Worm (Caenorhabditis elegans) whole organism, L4 larva: Measurements from ENCODE around the gene ada-2.

Experiments used
- F10B5.3 ChIP-seq: sonication (generic microtip); optimal IDR thresholded peaks from 2 replicates; lab custom pipeline; 2016; ENCODE audit warnings: mild to moderate bottlenecking, missing genetic modification characterization, missing compliant biosample characterization
- F26F4.8 ChIP-seq: fragments of 200-800 bp; sonication (Bioruptor generic); conservative IDR thresholded peaks from 2 replicates; pipeline ENCODE4 v1.3.6; 2022; ENCODE audit warnings: missing genetic modification characterization, missing compliant biosample characterization
- T20F7.1 ChIP-seq: fragments of 200-800 bp; sonication (Bioruptor generic); optimal IDR thresholded peaks from 2 replicates; lab custom pipeline; 2018; ENCODE audit warnings: mild to moderate bottlenecking, missing genetic modification characterization, missing compliant biosample characterization
- T26A8.4 ChIP-seq: fragments of 200-800 bp; sonication (Bioruptor generic); IDR thresholded peaks from 2 replicates; pipeline ENCODE4 v1.3.6; 2022; ENCODE audit warnings: missing genetic modification characterization, missing compliant biosample characterization
- Y48G9A.11 ChIP-seq: fragments of 200-800 bp; sonication (Bioruptor generic); IDR thresholded peaks from 2 replicates; pipeline ENCODE4 v1.3.6; 2022; ENCODE audit warnings: missing genetic modification reagents, missing genetic modification characterization, missing compliant biosample characterization
- ZK337.2 ChIP-seq: fragments of 200-800 bp; sonication (Bioruptor generic); IDR thresholded peaks from 2 replicates; pipeline ENCODE4 v1.3.6; 2022; ENCODE audit warnings: missing genetic modification reagents, missing genetic modification characterization, missing compliant biosample characterization
- ZK546.5 ChIP-seq, 2 experiments: sonication (generic microtip); optimal IDR thresholded peaks; 2 replicates each; lab custom pipeline; 2017; ENCODE audit warnings: missing biosample characterization in 2 of 2, missing genetic modification characterization in 2 of 2
- aha-1 ChIP-seq: fragments of 150-350 bp; peaks from one replicate; lab custom pipeline; 2014; ENCODE audit warnings: missing biosample characterization, missing genetic modification characterization
- ama-1 ChIP-seq: fragments of 150-350 bp; optimal IDR thresholded peaks from 2 replicates; lab custom pipeline; 2014; ENCODE audit warnings: inconsistent platforms, mixed read lengths
- arid-1 ChIP-seq: fragments of 200-800 bp; sonication (Bioruptor generic); conservative IDR thresholded peaks from 2 replicates; pipeline ENCODE4 v1.3.6; 2022; ENCODE audit warnings: missing genetic modification reagents, missing genetic modification characterization, missing compliant biosample characterization
- ceh-28 ChIP-seq: fragments of 150-350 bp; optimal IDR thresholded peaks from 2 replicates; lab custom pipeline; 2014; ENCODE audit warnings: missing biosample characterization, missing genetic modification reagents, missing genetic modification characterization
- ceh-32 ChIP-seq: sonication (generic microtip); optimal IDR thresholded peaks from 2 replicates; lab custom pipeline; 2016; ENCODE audit warnings: mild to moderate bottlenecking, missing genetic modification characterization, missing compliant biosample characterization; ENCODE audit not compliant: poor library complexity
- ceh-62 ChIP-seq: sonication (generic microtip); optimal IDR thresholded peaks from 2 replicates; lab custom pipeline; 2017; ENCODE audit warnings: missing biosample characterization, missing genetic modification characterization
- ceh-82 ChIP-seq: sonication (generic microtip); optimal IDR thresholded peaks from 2 replicates; lab custom pipeline; 2017; ENCODE audit warnings: missing biosample characterization, missing genetic modification characterization
- daf-16 ChIP-seq, 3 experiments: sonication (generic microtip); optimal IDR thresholded peaks; 2 replicates each; lab custom pipeline; 2016 to 2017; ENCODE audit warnings: missing genetic modification characterization in 3 of 3, missing genetic modification reagents in 3 of 3, mild to moderate bottlenecking in 2 of 3, missing compliant biosample characterization in 2 of 3, missing biosample characterization in 1 of 3, moderate library complexity in 1 of 3
- daf-8 ChIP-seq: fragments of 200-800 bp; sonication (Bioruptor generic); IDR thresholded peaks from 2 replicates; pipeline ENCODE4 v1.3.6; 2022; ENCODE audit warnings: missing genetic modification characterization, missing compliant biosample characterization
- dmd-6 ChIP-seq: fragments of 200-800 bp; sonication (Bioruptor generic); IDR thresholded peaks from 2 replicates; pipeline ENCODE4 v1.3.6; 2022; ENCODE audit warnings: missing genetic modification reagents, missing genetic modification characterization, missing compliant biosample characterization
- dmd-8 ChIP-seq: fragments of 200-800 bp; sonication (Bioruptor generic); IDR thresholded peaks from 2 replicates; pipeline ENCODE4 v1.3.6; 2022; ENCODE audit warnings: missing genetic modification characterization, missing compliant biosample characterization
- dpl-1 ChIP-seq: fragments of 150-350 bp; optimal IDR thresholded peaks from 2 replicates; lab custom pipeline; 2014; ENCODE audit warnings: missing biosample characterization, missing genetic modification reagents, missing genetic modification characterization
- dve-1 ChIP-seq: sonication (generic microtip); optimal IDR thresholded peaks from 2 replicates; lab custom pipeline; 2017; ENCODE audit warnings: antibody characterized with exemption, mild to moderate bottlenecking, missing genetic modification characterization, missing compliant biosample characterization; ENCODE audit not compliant: insufficient read depth
- hif-1 ChIP-seq, 2 experiments: sonication (generic microtip); optimal IDR thresholded peaks; 2 replicates each; lab custom pipeline; 2016 to 2017; ENCODE audit warnings: missing compliant biosample characterization in 2 of 2, missing genetic modification characterization in 2 of 2, missing genetic modification reagents in 2 of 2, missing genotype in 2 of 2, mild to moderate bottlenecking in 1 of 2
- hlh-11 ChIP-seq: fragments of 200-800 bp; sonication (Bioruptor generic); optimal IDR thresholded peaks from 2 replicates; lab custom pipeline; 2018; ENCODE audit warnings: mild to moderate bottlenecking, missing genetic modification characterization, missing compliant biosample characterization
- lim-7 ChIP-seq: fragments of 200-800 bp; sonication (Bioruptor generic); IDR thresholded peaks from 2 replicates; pipeline ENCODE4 v1.3.6; 2022; ENCODE audit warnings: missing genetic modification characterization, missing compliant biosample characterization
- lin-1 ChIP-seq: fragments of 200-800 bp; sonication (Bioruptor generic); IDR thresholded peaks from 2 replicates; pipeline ENCODE4 v1.3.6; 2022; ENCODE audit warnings: missing genetic modification reagents, missing genetic modification characterization, missing compliant biosample characterization
- lin-38 ChIP-seq: fragments of 200-800 bp; sonication (Bioruptor generic); IDR thresholded peaks from 2 replicates; pipeline ENCODE4 v1.3.6; 2022; ENCODE audit warnings: missing genetic modification reagents, missing genetic modification characterization, missing compliant biosample characterization
- lir-3 ChIP-seq: sonication (generic microtip); optimal IDR thresholded peaks from 2 replicates; lab custom pipeline; 2016; ENCODE audit warnings: mild to moderate bottlenecking, missing genetic modification characterization, missing compliant biosample characterization
- madf-5 ChIP-seq, 2 experiments: fragments of 200-800 bp; sonication (Bioruptor generic); IDR thresholded peaks; 2 replicates each; pipeline ENCODE4 v1.3.6; 2022; ENCODE audit warnings: missing compliant biosample characterization in 2 of 2, missing genetic modification characterization in 2 of 2
- madf-9 ChIP-seq: fragments of 200-800 bp; sonication (Bioruptor generic); conservative IDR thresholded peaks from 2 replicates; pipeline ENCODE4 v1.3.6; 2022; ENCODE audit warnings: missing genetic modification reagents, missing genetic modification characterization, missing compliant biosample characterization
- mdl-1 ChIP-seq, 2 experiments: fragments of 150-350 bp in 1 of 2; sonication (generic microtip) in 1 of 2; optimal IDR thresholded peaks; 2 replicates each; lab custom pipeline; 2014 to 2017; ENCODE audit warnings: missing biosample characterization in 2 of 2, missing genetic modification characterization in 2 of 2
- nhr-102 ChIP-seq: sonication (generic microtip); optimal IDR thresholded peaks from 2 replicates; lab custom pipeline; 2016; ENCODE audit warnings: mild to moderate bottlenecking, missing genetic modification characterization, moderate library complexity, missing compliant biosample characterization
- nhr-111 ChIP-seq: fragments of 200-800 bp; sonication (Bioruptor generic); optimal IDR thresholded peaks from 2 replicates; lab custom pipeline; 2018; ENCODE audit warnings: mild to moderate bottlenecking, missing genetic modification characterization, missing compliant biosample characterization
- nhr-28 ChIP-seq: fragments of 150-350 bp; optimal IDR thresholded peaks from 2 replicates; lab custom pipeline; 2014; ENCODE audit warnings: missing biosample characterization, missing genetic modification characterization
- nhr-41 ChIP-seq: fragments of 200-800 bp; sonication (Bioruptor generic); IDR thresholded peaks from 2 replicates; pipeline ENCODE4 v1.3.6; 2022; ENCODE audit warnings: missing genetic modification reagents, missing genetic modification characterization, missing compliant biosample characterization
- nhr-48 ChIP-seq: sonication (generic microtip); optimal IDR thresholded peaks from 2 replicates; lab custom pipeline; 2016; ENCODE audit warnings: mild to moderate bottlenecking, missing genetic modification characterization, missing compliant biosample characterization
- php-3 ChIP-seq: fragments of 200-800 bp; sonication (Bioruptor generic); IDR thresholded peaks from 2 replicates; pipeline ENCODE4 v1.3.6; 2022; ENCODE audit warnings: missing genetic modification reagents, missing genetic modification characterization, missing compliant biosample characterization
- pqm-1 ChIP-seq: sonication (generic microtip); optimal IDR thresholded peaks from 2 replicates; lab custom pipeline; 2017; ENCODE audit warnings: missing biosample characterization, missing genetic modification characterization
- rbr-2 ChIP-seq: sonication (generic microtip); optimal IDR thresholded peaks from 2 replicates; lab custom pipeline; 2016; ENCODE audit warnings: missing genotype, missing genetic modification characterization, missing compliant biosample characterization
- skn-1 ChIP-seq: fragments of 150-350 bp; optimal IDR thresholded peaks from 2 replicates; lab custom pipeline; 2014; ENCODE audit warnings: missing biosample characterization, missing genetic modification characterization
- snpc-4 ChIP-seq: fragments of 150-350 bp; optimal IDR thresholded peaks from 2 replicates; lab custom pipeline; 2014; ENCODE audit warnings: missing biosample characterization, missing genetic modification characterization
- spr-3 ChIP-seq: fragments of 200-800 bp; sonication (Bioruptor generic); optimal IDR thresholded peaks from 2 replicates; lab custom pipeline; 2018; ENCODE audit warnings: mild to moderate bottlenecking, missing genetic modification characterization, missing compliant biosample characterization
- unc-130 ChIP-seq: sonication (generic microtip); optimal IDR thresholded peaks from 2 replicates; lab custom pipeline; 2016; ENCODE audit warnings: missing genetic modification reagents, missing genetic modification characterization, missing compliant biosample characterization
- unc-39 ChIP-seq: sonication (generic microtip); optimal IDR thresholded peaks from 2 replicates; lab custom pipeline; 2017; ENCODE audit warnings: missing biosample characterization, missing genetic modification characterization
- unc-62 ChIP-seq, 3 experiments: fragments of 150-350 bp in 1 of 3; sonication (generic microtip); optimal IDR thresholded peaks in 2 of 3; peaks in 1 of 3; 1 replicate in 1 of 3; 2 replicates in 2 of 3; lab custom pipeline; 2014 to 2017; ENCODE audit warnings: missing biosample characterization in 3 of 3, missing genetic modification characterization in 3 of 3, missing genetic modification reagents in 3 of 3, missing genotype in 1 of 3
- zag-1 ChIP-seq: fragments of 150-350 bp; optimal IDR thresholded peaks from 2 replicates; lab custom pipeline; 2014; ENCODE audit warnings: missing biosample characterization, missing genetic modification characterization
- zip-11 ChIP-seq: fragments of 200-800 bp; sonication (Bioruptor generic); IDR thresholded peaks from 2 replicates; pipeline ENCODE4 v1.3.6; 2022; ENCODE audit warnings: missing genetic modification characterization, missing compliant biosample characterization
- ztf-11 ChIP-seq: fragments of 150-350 bp; optimal IDR thresholded peaks from 2 replicates; lab custom pipeline; 2014; ENCODE audit warnings: missing biosample characterization, missing genetic modification characterization
- ztf-7 ChIP-seq: fragments of 150-350 bp; optimal IDR thresholded peaks from 2 replicates; lab custom pipeline; 2014; ENCODE audit warnings: missing biosample characterization, missing genetic modification characterization

Gene ada-2

DNA sequence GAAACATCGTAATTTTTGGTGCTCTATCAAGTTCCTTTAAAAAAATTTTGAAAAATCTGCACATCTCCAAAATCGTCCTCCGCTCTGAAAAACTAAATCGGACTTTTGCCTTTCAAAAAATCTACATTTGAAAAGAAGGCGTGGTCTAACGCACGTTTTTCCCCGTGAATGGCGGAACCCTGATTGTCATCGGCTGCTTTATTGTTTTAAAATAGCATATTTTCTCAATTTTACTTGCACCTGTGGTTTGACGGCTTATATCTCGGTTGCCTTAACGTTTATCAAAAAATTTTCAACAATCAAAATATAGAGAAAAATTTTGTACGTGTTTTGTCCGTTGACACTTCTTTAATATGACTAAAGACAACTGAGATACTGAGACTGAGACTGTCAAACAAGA lies 20.1 kb upstream of the ada-2 start:
- TF ChIP-seq nhr-102 (tag; lab: Kevin White, UChicago) (no peak), lin-38 (GFP tag; lab: Robert Waterston, UW) (0 out of 2 replicates have a peak, but pooled peaks have one; percentile 17)
- TF ChIP-seq, all 104 proteins: peak for 1

DNA sequence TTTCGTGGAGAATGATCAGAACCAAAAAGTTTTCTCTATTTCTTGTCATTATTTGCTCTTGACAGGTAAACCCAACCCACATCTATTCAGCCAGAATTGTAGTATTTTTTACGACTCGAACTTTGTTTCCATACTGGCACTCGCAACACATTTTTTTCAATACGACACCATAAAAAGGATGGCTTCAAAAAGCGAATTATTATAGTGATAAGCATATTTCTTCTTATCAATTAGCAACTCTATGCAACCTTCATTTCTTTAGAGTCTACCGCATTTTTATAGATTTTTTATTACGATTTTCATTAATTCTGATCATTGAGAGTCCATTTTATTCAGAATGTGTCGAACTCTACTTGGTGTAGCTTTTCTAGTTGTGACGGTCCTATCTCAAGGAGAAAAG lies 19.5 kb upstream of the ada-2 start, which contains the start of gene ctsa-3.1:
Gene ctsa-3.1, plus strand, starts transcription at position 337 of the 400 bp plus-strand sequence.
- no peak for TF ChIP-seq T20F7.1 (GFP tag; lab: Kevin White, UChicago)
- peak; percentile 90 for TF ChIP-seq php-3 (GFP tag; lab: Robert Waterston, UW)
- TF ChIP-seq madf-5 (GFP tag; IDR thresholded peaks at IDR 0.05; lab: Robert Waterston, UW) = no peak
- TF ChIP-seq Y48G9A.11 (GFP tag; lab: Robert Waterston, UW) = no peak
- no peak for TF ChIP-seq nhr-111 (GFP tag; lab: Kevin White, UChicago)
- no peak for TF ChIP-seq dpl-1 (GFP tag; lab: Kevin White, UChicago)
- no peak for TF ChIP-seq T26A8.4 (GFP tag; lab: Robert Waterston, UW)
- no peak for TF ChIP-seq daf-8 (GFP tag; lab: Robert Waterston, UW)
- no peak for TF ChIP-seq skn-1 (tag; lab: Kevin White, UChicago)
- no peak for TF ChIP-seq hif-1 (tag; optimal IDR thresholded peaks at IDR 0.05; lab: Kevin White, UChicago)
- TF ChIP-seq ceh-62 (tag; lab: Kevin White, UChicago) = no peak
- TF ChIP-seq ZK546.5 (tag; optimal IDR thresholded peaks at IDR 0.05; lab: Kevin White, UChicago) = no peak
- TF ChIP-seq mdl-1 (tag; optimal IDR thresholded peaks at IDR 0.05; lab: Kevin White, UChicago) = no peak
- TF ChIP-seq pqm-1 = peak; percentile 74
- TF ChIP-seq ceh-82 (tag; lab: Kevin White, UChicago) = no peak
- peak; percentile 68 for TF ChIP-seq dmd-6 (GFP tag; lab: Robert Waterston, UW)
- TF ChIP-seq snpc-4 (tag; lab: Kevin White, UChicago) = no peak
- no peak for TF ChIP-seq dve-1 (tag; lab: Kevin White, UChicago)
- TF ChIP-seq F10B5.3 = no peak
- no peak for TF ChIP-seq unc-130 (GFP tag; lab: Kevin White, UChicago)
- TF ChIP-seq rbr-2 (tag; lab: Kevin White, UChicago) = no peak
- TF ChIP-seq arid-1 (GFP tag; lab: Robert Waterston, UW) = no peak
- no peak for TF ChIP-seq ceh-32 (tag; lab: Kevin White, UChicago)
- TF ChIP-seq lin-1 (GFP tag; lab: Robert Waterston, UW) = no peak
- no peak for TF ChIP-seq ztf-7 (tag; lab: Kevin White, UChicago)
- TF ChIP-seq ama-1 (lab: Kevin White, UChicago) = no peak
- TF ChIP-seq zip-11 (GFP tag; lab: Robert Waterston, UW) = no peak
- no peak for TF ChIP-seq zag-1
- no peak for TF ChIP-seq ceh-28
- no peak for TF ChIP-seq lim-7 (GFP tag; lab: Robert Waterston, UW)
- TF ChIP-seq unc-62 (GFP tag; optimal IDR thresholded peaks at IDR 0.05 in 1 of 2; lab: Kevin White, UChicago) = no peak
- TF ChIP-seq unc-62 (tag; optimal IDR thresholded peaks at IDR 0.05; lab: Kevin White, UChicago) = no peak
- no peak for TF ChIP-seq nhr-41 (GFP tag; lab: Robert Waterston, UW)
- no peak for TF ChIP-seq spr-3
- TF ChIP-seq nhr-28 = peak; percentile 65
- peak; percentile 10 for TF ChIP-seq nhr-48 (tag; lab: Kevin White, UChicago)
- no peak for TF ChIP-seq unc-39 (tag; lab: Kevin White, UChicago)
- TF ChIP-seq daf-16 (GFP tag; optimal IDR thresholded peaks at IDR 0.05; lab: Kevin White, UChicago) = no peak
- peak; percentile 46 for TF ChIP-seq daf-16 (tag; optimal IDR thresholded peaks at IDR 0.05; lab: Kevin White, UChicago)
- no peak for TF ChIP-seq ztf-11 (tag; lab: Kevin White, UChicago)
- peak; percentile 19 for TF ChIP-seq aha-1 (tag; lab: Kevin White, UChicago)
- no peak for TF ChIP-seq lir-3 (tag; lab: Kevin White, UChicago)
- peak; percentile 26 for TF ChIP-seq hlh-11
- no peak for TF ChIP-seq F26F4.8 (GFP tag; lab: Robert Waterston, UW)
- no peak for TF ChIP-seq madf-9 (GFP tag; lab: Robert Waterston, UW)
- TF ChIP-seq ZK337.2 = no peak
- no peak for TF ChIP-seq dmd-8 (GFP tag; lab: Robert Waterston, UW)
